Fruit fly (Drosophila melanogaster) whole organism, pupa: Measurements from ENCODE around the gene CG15312.

ENCODE experiments used
- CG10348 ChIP-seq: fragments of 200-800 bp; sonication (Bioruptor generic); IDR thresholded peaks from 2 replicates; pipeline ENCODE4 v1.3.6; 2022; ENCODE audit warnings: missing biosample characterization, missing genetic modification characterization
- CG12605 ChIP-seq: fragments of 200-800 bp; sonication (Bioruptor generic); IDR thresholded peaks from 2 replicates; pipeline ENCODE4 v1.3.6; 2022; ENCODE audit warnings: missing biosample characterization, missing genetic modification characterization
- CG13204 ChIP-seq: fragments of 200-800 bp; sonication (Bioruptor generic); optimal IDR thresholded peaks from 2 replicates; lab custom pipeline; 2018; ENCODE audit warnings: missing biosample characterization, mild to moderate bottlenecking, missing genetic modification characterization, moderate library complexity
- CG14655 ChIP-seq: fragments of 200-800 bp; sonication (Bioruptor generic); optimal IDR thresholded peaks from 3 replicates; lab custom pipeline; 2017; ENCODE audit warnings: mild to moderate bottlenecking, missing biosample characterization, missing genetic modification reagents, missing genetic modification characterization
- CG15710 ChIP-seq: fragments of 200-800 bp; sonication (Bioruptor generic); optimal IDR thresholded peaks from 2 replicates; lab custom pipeline; 2018; ENCODE audit warnings: missing biosample characterization, mild to moderate bottlenecking, missing genetic modification characterization, moderate library complexity
- CG17806 ChIP-seq: fragments of 200-800 bp; sonication (Bioruptor generic); optimal IDR thresholded peaks from 2 replicates; lab custom pipeline; 2018; ENCODE audit warnings: missing biosample characterization, mild to moderate bottlenecking, missing genetic modification characterization, moderate library complexity
- CG32121 ChIP-seq: fragments of 200-800 bp; sonication (Bioruptor generic); IDR thresholded peaks from 2 replicates; pipeline ENCODE4 v1.3.6; 2022; ENCODE audit warnings: missing biosample characterization, missing genetic modification characterization
- CG34367 ChIP-seq: fragments of 200-800 bp; sonication (Bioruptor generic); optimal IDR thresholded peaks from 2 replicates; lab custom pipeline; 2018; ENCODE audit warnings: missing biosample characterization, mild to moderate bottlenecking, missing genetic modification characterization
- CG4496 ChIP-seq: fragments of 200-800 bp; sonication (Bioruptor generic); IDR thresholded peaks from 3 replicates; pipeline ENCODE4 v1.3.6; 2022; ENCODE audit warnings: missing biosample characterization, missing genetic modification characterization
- CG8159 ChIP-seq: fragments of 200-800 bp; sonication (Bioruptor generic); optimal IDR thresholded peaks from 3 replicates; lab custom pipeline; 2018; ENCODE audit warnings: missing biosample characterization, mild to moderate bottlenecking, missing genetic modification characterization, moderate library complexity
- CG9948 ChIP-seq: fragments of 200-800 bp; sonication (Bioruptor generic); optimal IDR thresholded peaks from 2 replicates; lab custom pipeline; 2018; ENCODE audit warnings: missing biosample characterization, mild to moderate bottlenecking, missing genetic modification characterization, moderate library complexity
- D1 ChIP-seq: fragments of 200-800 bp; sonication (Bioruptor generic); optimal IDR thresholded peaks from 2 replicates; lab custom pipeline; 2018; ENCODE audit warnings: missing biosample characterization, mild to moderate bottlenecking, missing genetic modification characterization, moderate library complexity
- EcR ChIP-seq: fragments of 200-800 bp; sonication (Bioruptor generic); optimal IDR thresholded peaks from 3 replicates; lab custom pipeline; 2019; ENCODE audit warnings: missing biosample characterization, missing genetic modification characterization, mild to moderate bottlenecking, moderate library complexity, missing genetic modification reagents
- Ets98B ChIP-seq: fragments of 200-800 bp; sonication (Bioruptor generic); IDR thresholded peaks from 2 replicates; pipeline ENCODE4 v1.3.6; 2022; ENCODE audit warnings: missing biosample characterization, missing genetic modification characterization
- Pif1A ChIP-seq: fragments of 200-800 bp; sonication (Bioruptor generic); optimal IDR thresholded peaks from 3 replicates; lab custom pipeline; 2016; ENCODE audit warnings: missing biosample characterization, missing genetic modification characterization
- Pif1B ChIP-seq: fragments of 200-800 bp; sonication (Bioruptor generic); optimal IDR thresholded peaks from 3 replicates; lab custom pipeline; 2016; ENCODE audit warnings: missing biosample characterization, missing genetic modification characterization
- Snoo ChIP-seq: fragments of 200-800 bp; sonication (Bioruptor generic); optimal IDR thresholded peaks from 3 replicates; lab custom pipeline; 2017; ENCODE audit warnings: missing biosample characterization, mild to moderate bottlenecking, missing genetic modification characterization, inconsistent platforms
- fd96Ca ChIP-seq: fragments of 200-800 bp; sonication (Bioruptor generic); IDR thresholded peaks from 3 replicates; pipeline ENCODE4 v1.3.6; 2022; ENCODE audit warnings: missing biosample characterization, missing genetic modification characterization
- rn ChIP-seq: fragments of 200-800 bp; sonication (Bioruptor generic); IDR thresholded peaks from 2 replicates; pipeline ENCODE4 v1.3.6; 2022; ENCODE audit warnings: missing biosample characterization, missing genetic modification characterization

CG15312 gene

DNA sequence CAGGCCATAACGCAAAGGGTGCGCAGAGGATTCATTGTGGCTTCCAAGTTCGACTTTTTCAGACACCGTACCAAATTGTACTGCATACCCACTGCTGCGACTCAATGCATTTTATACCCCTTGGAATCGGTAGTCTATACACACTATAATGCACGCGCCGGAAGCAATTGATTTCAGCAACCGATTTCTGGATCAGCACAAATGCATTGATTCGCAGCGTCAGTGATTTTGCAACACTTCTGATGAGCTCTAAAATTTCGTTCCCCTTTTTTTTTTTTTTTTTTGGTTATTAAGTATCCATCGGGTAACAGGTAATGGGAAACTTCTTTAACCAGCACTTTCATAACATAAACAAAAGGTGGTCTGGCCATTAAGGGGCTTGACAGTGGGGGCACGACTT, 18.1 kb downstream of the CG15312 start, which contains the start of gene Yp2:
TSS of gene Yp2 (minus strand) at position 88 of the 400 bp plus-strand sequence.
- TF ChIP-seq CG9948, result no peak
- TF ChIP-seq CG4496 (GFP tag; lab: Robert Waterston, UW), result no peak
- TF ChIP-seq CG13204 (GFP tag; lab: Kevin White, UChicago), result no peak
- TF ChIP-seq rn, result no peak

DNA sequence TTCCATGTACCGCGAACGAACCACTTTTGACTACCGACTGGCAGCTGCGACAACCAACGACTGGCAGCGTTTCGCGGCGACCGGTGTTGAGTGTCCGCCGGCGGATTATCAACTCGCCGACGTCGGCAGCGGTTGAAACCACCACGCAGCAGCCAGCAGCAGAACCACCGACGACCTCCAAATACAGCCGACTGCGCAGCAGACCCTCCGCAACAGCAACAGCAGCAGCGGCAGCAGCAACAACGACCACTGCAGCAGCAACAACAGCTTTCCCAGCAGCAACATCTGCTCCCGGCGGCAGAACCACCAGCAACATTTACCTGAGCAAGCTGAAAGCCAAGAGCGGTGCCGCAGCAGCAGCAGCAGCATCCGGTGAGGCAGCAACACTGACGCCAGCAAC, 22.7 kb downstream of the CG15312 start:
- TF ChIP-seq CG34367 (tag; lab: Kevin White, UChicago), result no peak
- TF ChIP-seq EcR (GFP tag; lab: Kevin White, UChicago), result no peak
- TF ChIP-seq CG13204 (GFP tag; lab: Kevin White, UChicago), result peak; percentile 50

DNA sequence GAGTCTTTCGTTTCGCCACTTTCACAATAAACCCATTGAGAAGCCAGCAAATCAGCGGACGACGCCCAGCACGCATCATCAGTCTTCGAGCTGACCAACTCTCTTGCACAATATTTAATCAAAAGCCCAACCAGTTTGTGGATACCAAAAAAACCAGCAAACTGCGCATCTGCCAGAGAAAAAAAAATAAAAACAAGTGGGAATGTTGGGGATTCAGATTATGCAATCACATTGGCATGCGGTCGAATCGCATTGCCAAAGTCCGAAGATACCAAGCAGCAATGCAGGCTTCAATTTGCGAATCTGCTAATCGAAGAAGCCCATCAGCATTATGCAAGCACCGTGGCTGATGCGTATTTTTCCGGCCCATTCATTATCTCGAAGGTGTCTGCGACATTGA, 23.9 kb downstream of the CG15312 start:
- TF ChIP-seq Pif1B (GFP tag; lab: Kevin White, UChicago), result no peak

DNA sequence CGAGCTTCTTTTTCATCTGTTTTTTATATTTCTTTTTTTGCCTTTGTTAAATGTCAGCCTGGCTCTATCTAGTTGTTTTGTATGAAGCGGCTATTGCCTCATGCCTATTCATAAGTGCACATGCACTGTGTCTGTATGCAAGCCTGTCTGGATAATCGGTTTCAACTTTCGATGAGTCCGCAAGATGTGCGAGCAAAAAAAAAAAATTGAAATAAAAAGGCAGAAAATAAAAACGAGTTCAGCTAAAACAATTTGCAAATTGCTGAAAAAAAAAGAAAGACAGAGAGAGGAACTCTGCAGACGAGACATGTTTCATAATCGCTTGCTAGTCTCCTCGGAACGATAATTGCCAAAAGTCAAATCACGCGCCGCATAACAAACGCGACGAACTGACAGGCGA, 24.9 kb downstream of the CG15312 start:
- TF ChIP-seq fd96Ca (no peak), CG4496 (GFP tag; lab: Robert Waterston, UW) (no peak)
- TF ChIP-seq, all 21 proteins: peak for 0

DNA sequence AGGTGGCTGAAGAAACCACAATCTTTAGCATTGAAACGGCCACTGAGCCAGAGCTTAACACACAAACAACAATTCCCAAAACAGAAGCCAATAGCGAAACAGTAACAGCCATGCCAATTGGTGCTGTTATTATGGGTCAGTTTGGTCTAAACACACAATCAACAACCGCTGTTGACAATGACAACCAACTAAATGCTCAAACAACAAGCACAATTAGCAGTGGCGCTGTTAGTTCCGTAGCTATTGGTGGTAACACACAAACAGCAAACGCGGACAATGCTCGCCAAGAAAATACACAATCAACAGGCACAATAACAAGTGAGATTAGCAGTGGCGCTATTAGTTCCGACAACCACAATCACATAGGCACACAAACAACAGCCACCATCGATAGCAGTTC, 26.8 kb downstream of the CG15312 start:
- TF ChIP-seq Pif1B (GFP tag; lab: Kevin White, UChicago) (no peak), CG9948 (no peak)

DNA sequence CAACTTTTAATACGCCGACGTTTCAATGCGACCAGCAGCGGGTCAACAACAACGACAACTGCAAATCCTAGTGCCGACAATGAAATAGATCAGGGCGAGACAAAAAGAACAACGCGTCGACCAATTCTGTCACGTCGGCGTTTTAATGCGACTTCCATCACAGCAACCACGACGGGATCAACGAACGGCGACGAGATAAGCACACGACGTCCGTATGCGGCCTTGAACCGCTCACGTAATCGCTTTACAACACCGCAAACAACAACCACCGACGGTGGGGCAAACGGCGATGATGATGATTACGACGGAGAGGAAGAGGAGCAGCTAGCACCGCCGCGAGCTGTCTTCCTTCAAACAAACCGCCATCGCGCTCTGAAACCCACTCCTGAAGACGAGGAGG, 31.1 kb downstream of the CG15312 start:
- TF ChIP-seq CG32121 (GFP tag; lab: Robert Waterston, UW) (no peak), EcR (GFP tag; lab: Kevin White, UChicago) (peak; percentile 97)

DNA sequence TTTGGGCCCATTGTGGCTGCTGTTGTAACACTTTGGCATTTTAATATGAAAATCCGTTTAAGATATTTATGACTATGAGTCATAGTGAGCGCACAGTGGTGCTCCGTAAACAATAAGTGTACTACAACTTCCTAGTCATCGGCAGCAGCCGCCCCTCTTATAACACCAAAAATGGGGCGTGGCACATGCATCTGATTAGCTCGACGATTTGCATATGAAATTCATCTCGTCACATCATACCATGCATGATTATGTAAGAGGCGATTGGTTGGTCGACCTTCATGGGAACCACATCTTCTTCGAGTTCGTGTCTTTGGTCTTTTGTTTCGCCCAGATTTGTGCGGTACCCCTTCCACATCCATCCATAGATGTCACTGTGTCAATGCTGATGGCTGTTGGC, 40.9 kb downstream of the CG15312 start:
- TF ChIP-seq CG9948 (no peak), CG13204 (GFP tag; lab: Kevin White, UChicago) (no peak), D1 (no peak), rn (no peak), CG17806 (no peak), CG14655 (no peak), CG32121 (GFP tag; lab: Robert Waterston, UW) (no peak)

DNA sequence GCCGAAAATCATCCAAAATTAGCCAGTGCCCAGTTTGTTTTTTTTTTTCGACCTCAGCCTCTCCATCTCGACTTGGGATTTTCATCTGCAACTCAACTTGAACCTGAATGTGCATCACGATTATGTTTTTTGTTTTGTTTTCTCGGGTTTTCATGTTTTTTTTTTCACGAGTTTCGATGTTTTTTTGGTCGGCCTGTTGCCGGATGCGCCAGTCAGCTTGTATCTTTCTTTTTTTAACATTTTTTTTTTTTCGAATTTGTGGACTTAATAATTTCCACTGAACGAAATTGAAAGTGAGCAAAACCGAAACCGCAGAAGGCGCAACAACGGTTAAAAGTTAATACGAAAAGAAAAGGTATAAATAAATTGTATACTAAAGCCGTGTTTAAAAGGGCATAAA, 48.9 kb downstream of the CG15312 start:
- TF ChIP-seq CG17806, result peak; percentile 6
- TF ChIP-seq Pif1A (GFP tag; lab: Kevin White, UChicago), result peak; percentile 51
- TF ChIP-seq CG4496 (GFP tag; lab: Robert Waterston, UW), result 0 out of 3 replicates have a peak, but pooled peaks have one; percentile 23
- peak; percentile 49; the same call in 1 of the 2 replicates for TF ChIP-seq CG12605 (GFP tag; lab: Robert Waterston, UW)
- TF ChIP-seq CG8159 (tag; lab: Kevin White, UChicago), result peak; percentile 40
- 0 out of 2 replicates have a peak, but pooled peaks have one; percentile 11 for TF ChIP-seq Ets98B (GFP tag; lab: Robert Waterston, UW)
- peak; percentile 48 for TF ChIP-seq Pif1B (GFP tag; lab: Kevin White, UChicago)
- no peak for TF ChIP-seq CG10348 (GFP tag; lab: Robert Waterston, UW)
- TF ChIP-seq CG15710 (tag; lab: Kevin White, UChicago), result peak; percentile 9
- peak; percentile 54 for TF ChIP-seq Snoo
- TF ChIP-seq CG13204 (GFP tag; lab: Kevin White, UChicago), result peak; percentile 33
- no peak for TF ChIP-seq CG34367 (tag; lab: Kevin White, UChicago)
- TF ChIP-seq fd96Ca, result no peak
- TF ChIP-seq, all 21 proteins: peak for 10

DNA sequence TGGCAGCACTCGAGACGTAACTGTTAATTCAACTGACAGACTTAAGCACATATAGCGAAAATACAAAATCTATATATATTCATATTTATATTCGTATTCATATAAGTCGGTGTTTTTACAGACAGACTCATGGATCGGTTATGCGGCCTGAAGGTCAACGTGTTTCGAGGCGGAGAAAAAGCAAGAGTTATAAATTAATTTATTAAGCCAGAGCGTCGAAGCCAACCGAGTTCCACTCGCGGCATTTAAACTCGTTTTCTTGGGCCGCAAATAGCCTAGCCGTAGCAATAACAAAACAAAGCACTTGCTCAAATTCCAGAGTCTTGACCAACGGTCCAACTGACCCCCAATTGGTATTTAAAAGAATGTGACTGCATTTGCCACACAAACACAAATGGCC, 49.8 kb downstream of the CG15312 start:
- TF ChIP-seq EcR (GFP tag; lab: Kevin White, UChicago) (peak; percentile 36), CG8159 (tag; lab: Kevin White, UChicago) (no peak)

DNA sequence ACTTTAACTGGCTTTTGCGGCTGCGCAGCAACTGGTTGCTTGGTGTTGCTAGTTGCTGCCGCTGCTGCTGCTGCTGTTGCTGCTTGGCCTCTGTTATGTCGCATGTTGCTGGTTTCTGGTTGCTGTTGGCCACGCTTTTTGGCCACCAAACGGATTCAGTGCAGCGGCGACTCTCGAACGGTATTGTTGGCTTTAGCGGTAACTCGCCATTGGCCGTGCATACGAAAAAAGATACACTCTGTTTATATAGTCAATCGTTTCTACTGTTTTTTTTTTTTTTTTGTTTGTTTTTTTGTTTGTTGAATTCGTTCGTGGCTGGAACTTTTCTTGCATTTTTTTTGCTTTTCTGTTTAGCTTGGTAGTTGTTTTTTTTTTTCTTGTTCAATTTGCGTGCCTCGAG, 53.9 kb downstream of the CG15312 start, which contains the start of gene Cht6:
TSS of gene Cht6 (plus strand) at position 122 of the 400 bp plus-strand sequence.
- no peak for TF ChIP-seq rn
- TF ChIP-seq CG4496 (GFP tag; lab: Robert Waterston, UW), result peak; percentile 52; the same call in 2 of the 3 replicates
- TF ChIP-seq CG32121 (GFP tag; lab: Robert Waterston, UW), result peak; percentile 65
- TF ChIP-seq Pif1B (GFP tag; lab: Kevin White, UChicago), result no peak
- TF ChIP-seq fd96Ca, result peak; percentile 41; the same call in 1 of the 3 replicates
- TF ChIP-seq Ets98B (GFP tag; lab: Robert Waterston, UW), result peak; percentile 52; the same call in 1 of the 2 replicates
